Worm (Caenorhabditis elegans) whole organism, midembryonic: ENCODE measurements around the gene F22H10.2.

Source experiments
- T22C8.4 ChIP-seq: fragments of 200-800 bp; sonication (Bioruptor generic); IDR thresholded peaks from 2 replicates; pipeline ENCODE4 v1.3.6; 2022; ENCODE audit warnings: missing genetic modification characterization, missing compliant biosample characterization
- cog-1 ChIP-seq: sonication (generic microtip); optimal IDR thresholded peaks from 2 replicates; lab custom pipeline; 2016; ENCODE audit warnings: missing genetic modification characterization, missing compliant biosample characterization
- flt-1 ChIP-seq: fragments of 200-800 bp; sonication (Bioruptor generic); IDR thresholded peaks from 2 replicates; pipeline ENCODE4 v1.3.6; 2022; ENCODE audit warnings: missing genetic modification characterization, missing compliant biosample characterization
- med-1 ChIP-seq: sonication (generic microtip); optimal IDR thresholded peaks from 2 replicates; lab custom pipeline; 2017; ENCODE audit warnings: missing genetic modification characterization, mild to moderate bottlenecking, missing compliant biosample characterization, antibody characterized with exemption, missing genetic modification reagents; ENCODE audit not compliant: insufficient read depth
- ref-1 ChIP-seq: fragments of 200-800 bp; sonication (Bioruptor generic); conservative IDR thresholded peaks from 2 replicates; pipeline ENCODE4 v1.3.6; 2022; ENCODE audit warnings: missing genetic modification reagents, missing genetic modification characterization, missing compliant biosample characterization
- tab-1 ChIP-seq: fragments of 200-800 bp; sonication (Bioruptor generic); IDR thresholded peaks from 2 replicates; pipeline ENCODE4 v1.3.6; 2022; ENCODE audit warnings: missing genetic modification characterization, missing compliant biosample characterization
- ztf-23 ChIP-seq: fragments of 200-800 bp; sonication (Bioruptor generic); IDR thresholded peaks from 2 replicates; pipeline ENCODE4 v1.3.6; 2022; ENCODE audit warnings: missing genetic modification reagents, missing genetic modification characterization, missing compliant biosample characterization

- no peak for TF ChIP-seq cog-1 (tag; lab: Kevin White, UChicago)
- no peak for TF ChIP-seq flt-1 (GFP tag; lab: Robert Waterston, UW)
- TF ChIP-seq T22C8.4 (GFP tag; lab: Robert Waterston, UW): no peak
- TF ChIP-seq ztf-23: no peak
- TF ChIP-seq med-1 (GFP tag; lab: Kevin White, UChicago): no peak
- no peak for TF ChIP-seq ref-1
- no peak for TF ChIP-seq tab-1 (GFP tag; lab: Robert Waterston, UW)
These were observed 32.1 kb upstream of the F22H10.2 start for ce11 chrX:16647222-16647621.
